Fruit fly (Drosophila melanogaster) Kc167 (cell line): ENCODE results near the gene CG31975.

Experiments used
- Myc ChIP-seq: fragments of >200 bp; optimal IDR thresholded peaks from 2 replicates; lab custom pipeline; 2017; ENCODE audit warnings: missing external identifiers
- Sin3A ChIP-seq: fragments of >200 bp; optimal IDR thresholded peaks from 2 replicates; lab custom pipeline; 2018; ENCODE audit warnings: missing external identifiers
- h ChIP-seq: fragments of >200 bp; optimal IDR thresholded peaks from 3 replicates; lab custom pipeline; 2018; ENCODE audit warnings: missing external identifiers
- insv ChIP-seq: fragments of >200 bp; optimal IDR thresholded peaks from 3 replicates; lab custom pipeline; 2018; ENCODE audit warnings: missing external identifiers
- psq ChIP-seq: fragments of >200 bp; optimal IDR thresholded peaks from 2 replicates; lab custom pipeline; 2017; ENCODE audit warnings: missing external identifiers
- ttk ChIP-seq: sonication (Bioruptor generic); optimal IDR thresholded peaks from 2 replicates; lab custom pipeline; 2017; ENCODE audit warnings: missing external identifiers

The CG31975 gene

DNA sequence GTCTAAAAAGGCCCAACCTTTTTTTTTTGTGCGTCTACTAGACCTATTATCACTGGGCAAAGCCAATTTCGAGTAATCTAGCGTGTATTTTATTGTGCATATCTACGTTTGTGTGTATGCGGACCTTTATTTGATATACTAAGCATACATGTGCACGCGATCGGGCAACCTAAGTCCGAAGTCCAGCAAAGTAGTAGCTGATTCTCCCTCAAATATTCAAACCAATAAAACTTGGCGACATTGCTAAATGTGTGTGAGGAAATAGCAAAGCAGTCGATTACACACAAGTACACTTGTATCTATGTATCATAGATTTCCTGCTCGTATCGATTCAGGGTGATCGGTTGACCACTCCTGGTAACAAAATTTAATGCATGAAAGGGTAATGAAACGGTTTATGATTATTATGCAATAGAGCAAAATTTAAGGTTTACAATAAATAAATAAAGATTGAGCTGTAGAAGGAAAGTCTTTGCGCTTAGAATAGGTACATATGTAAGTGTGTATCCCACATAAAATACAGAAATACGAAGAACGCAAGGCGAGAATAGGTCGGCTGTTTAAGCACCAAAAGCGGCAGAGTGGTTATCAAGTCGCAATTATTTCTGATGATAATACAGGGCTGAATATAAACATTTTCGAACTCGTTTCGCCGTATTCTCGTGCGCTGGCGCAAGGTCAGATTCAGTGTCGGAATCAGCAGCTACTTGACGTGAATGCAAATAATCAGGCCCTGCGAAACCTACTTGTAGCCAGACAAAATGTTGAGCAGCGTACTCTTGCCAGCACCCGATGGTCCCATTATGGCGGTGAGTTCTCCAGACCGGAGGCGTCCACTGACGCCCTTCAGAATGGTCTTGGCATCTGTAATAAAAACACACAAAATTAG is 15.2 kb downstream of the CG31975 start:
- no peak for TF ChIP-seq insv
- TF ChIP-seq h (lab: Kevin White, UChicago): no peak
- TF ChIP-seq Myc (lab: Kevin White, UChicago): no peak
- TF ChIP-seq ttk (lab: Kevin White, UChicago): no peak
- TF ChIP-seq psq (lab: Kevin White, UChicago): no peak
- TF ChIP-seq Sin3A: no peak

DNA sequence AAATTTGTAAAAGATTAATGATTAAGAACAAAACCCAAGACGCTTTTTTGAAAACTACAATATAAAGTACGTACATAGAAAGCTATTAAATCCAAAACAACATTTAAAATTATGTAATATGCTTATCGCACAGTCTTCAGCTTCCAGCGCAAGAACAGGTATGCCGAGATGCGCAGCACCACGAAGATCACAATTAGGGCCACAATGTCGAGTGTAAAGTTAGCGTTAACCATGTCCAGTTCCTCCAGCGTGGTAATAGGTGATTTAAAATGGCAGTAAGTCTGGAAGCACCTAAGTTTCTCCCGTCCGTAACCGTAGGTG is 17.8 kb downstream of the CG31975 start:
- TF ChIP-seq psq (lab: Kevin White, UChicago) (no peak), ttk (lab: Kevin White, UChicago) (no peak), h (lab: Kevin White, UChicago) (no peak), Sin3A (no peak)

DNA sequence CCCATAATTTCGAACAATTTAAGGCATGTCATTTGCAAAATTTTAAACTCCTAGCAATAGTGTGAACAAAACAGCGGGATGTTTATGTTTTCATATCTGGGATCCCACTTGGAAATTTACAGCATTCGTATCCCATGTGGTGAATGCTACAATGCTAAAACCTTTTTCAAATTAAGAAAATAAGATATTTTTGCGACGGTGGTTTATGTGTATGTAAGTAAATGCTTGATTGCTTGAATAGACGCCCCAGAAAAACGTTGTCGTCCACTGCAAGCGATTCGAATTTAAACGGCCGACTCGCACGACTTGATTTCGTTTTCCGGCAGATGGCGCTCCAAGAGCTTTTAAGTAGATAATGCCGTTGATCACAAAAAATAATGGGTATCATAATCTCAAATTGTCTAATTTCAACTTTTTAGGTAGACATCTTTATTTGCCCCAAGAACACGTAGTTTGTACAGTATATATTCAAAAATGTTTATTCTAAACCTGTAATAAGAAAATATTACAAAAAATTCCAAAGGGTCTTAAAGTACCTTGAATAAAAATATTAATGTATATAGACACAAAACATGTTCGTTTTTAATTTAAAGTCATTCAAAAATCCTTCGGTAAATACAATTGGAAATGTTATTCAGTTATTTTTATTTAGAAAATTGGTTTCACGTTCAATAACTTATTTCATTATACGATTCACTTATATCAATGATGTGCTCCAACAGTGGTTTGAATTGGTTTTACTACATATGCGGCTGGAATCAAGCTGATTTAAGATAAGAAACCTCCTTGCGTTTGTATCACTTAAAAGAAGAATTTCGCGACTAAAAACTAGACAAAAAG is 18.4 kb downstream of the CG31975 start:
- TF ChIP-seq insv (no peak), psq (lab: Kevin White, UChicago) (no peak), Myc (lab: Kevin White, UChicago) (no peak), ttk (lab: Kevin White, UChicago) (no peak), Sin3A (no peak), h (lab: Kevin White, UChicago) (no peak)

DNA sequence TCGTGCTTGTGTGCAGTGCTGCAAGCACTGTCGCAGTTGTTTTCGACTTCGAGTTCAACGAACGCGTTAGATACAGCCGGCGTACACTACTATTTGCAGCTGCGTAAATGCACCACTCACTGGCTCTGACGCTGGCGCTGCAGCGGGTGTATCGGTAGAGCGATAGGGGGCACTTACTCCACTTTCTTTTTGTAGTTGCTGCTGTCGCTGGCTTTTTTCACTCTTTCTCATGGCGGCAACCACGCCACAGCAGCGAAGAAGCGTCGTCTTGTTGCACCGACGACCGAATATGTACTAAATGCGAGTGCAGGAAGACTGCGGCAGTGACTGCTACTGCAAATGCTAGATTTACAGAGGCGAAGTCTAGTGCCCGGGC is 19.3 kb downstream of the CG31975 start, which contains the start of gene CG4822:
Gene CG4822, minus strand, starts transcription at position 299 of the 376 bp plus-strand sequence.
- no peak for TF ChIP-seq h (lab: Kevin White, UChicago)
- no peak for TF ChIP-seq psq (lab: Kevin White, UChicago)
- no peak for TF ChIP-seq Myc (lab: Kevin White, UChicago)
- TF ChIP-seq ttk (lab: Kevin White, UChicago): no peak
- TF ChIP-seq insv: no peak
- TF ChIP-seq Sin3A: no peak

DNA sequence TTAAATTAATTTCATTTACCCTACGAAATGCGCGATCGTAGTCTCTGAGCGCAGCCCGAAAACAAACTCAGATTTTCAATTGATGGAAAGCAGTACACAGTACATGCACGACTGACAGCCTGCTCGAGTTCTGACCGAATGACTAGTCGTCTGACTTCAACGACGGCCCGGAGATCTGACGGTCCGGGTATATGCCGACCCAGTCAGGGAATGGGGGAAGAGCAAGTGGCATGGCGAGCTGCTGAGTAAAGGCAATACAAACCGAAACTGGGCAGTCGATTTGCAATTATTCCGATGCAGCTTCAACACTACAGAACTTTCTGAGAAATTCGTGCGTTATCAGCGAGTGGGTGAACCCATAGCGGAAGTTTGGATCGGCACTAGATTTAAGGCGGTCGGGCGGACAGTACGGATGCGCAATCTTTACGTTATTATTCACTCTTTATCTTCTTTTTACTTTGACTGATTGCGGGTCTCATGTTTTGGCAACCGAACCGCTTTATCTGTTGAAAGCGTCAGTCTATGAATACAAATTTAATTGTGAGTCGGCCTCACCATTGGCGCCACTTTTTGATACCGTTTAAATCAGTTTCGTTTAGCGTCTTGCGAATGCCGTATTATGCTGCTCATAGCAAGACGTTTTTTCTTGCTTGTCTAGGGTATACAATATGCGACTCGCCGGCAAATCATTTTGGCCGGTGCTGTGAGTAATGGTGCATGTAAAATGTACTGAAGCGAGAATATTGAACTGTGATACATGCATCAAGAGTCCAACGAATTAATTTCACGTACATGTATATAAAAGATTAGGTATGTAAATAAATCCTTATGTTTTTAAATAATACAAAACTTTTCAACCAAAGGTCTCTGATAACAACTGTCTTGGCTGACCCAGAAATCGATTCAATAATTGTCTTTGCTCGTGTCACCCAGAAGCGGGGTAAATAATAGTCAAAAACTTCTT is 20.0 kb downstream of the CG31975 start:
- TF ChIP-seq insv (no peak), h (lab: Kevin White, UChicago) (no peak), Myc (lab: Kevin White, UChicago) (no peak), ttk (lab: Kevin White, UChicago) (no peak), psq (lab: Kevin White, UChicago) (no peak), Sin3A (no peak)

DNA sequence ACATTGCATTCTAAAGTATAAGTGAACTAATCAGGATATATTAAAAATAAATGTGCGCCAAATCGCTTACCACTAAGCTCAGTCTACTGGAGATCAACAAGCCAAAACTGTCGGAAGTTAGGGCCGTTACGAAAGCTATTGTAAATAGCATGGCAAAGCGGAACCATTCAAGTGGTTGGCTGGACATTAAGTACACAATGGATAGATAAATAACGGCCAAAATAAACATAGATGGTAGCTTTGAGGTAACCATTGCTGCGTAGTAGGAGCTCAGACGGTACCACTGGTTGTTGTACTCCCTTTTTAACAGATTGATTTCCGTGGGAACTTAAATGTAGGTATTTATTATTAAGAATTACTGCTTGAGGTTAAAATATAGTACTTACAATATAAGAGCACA is 23.0 kb downstream of the CG31975 start:
- TF ChIP-seq psq (lab: Kevin White, UChicago) (no peak), h (lab: Kevin White, UChicago) (no peak), Sin3A (no peak), Myc (lab: Kevin White, UChicago) (no peak), insv (no peak), ttk (lab: Kevin White, UChicago) (no peak)

DNA sequence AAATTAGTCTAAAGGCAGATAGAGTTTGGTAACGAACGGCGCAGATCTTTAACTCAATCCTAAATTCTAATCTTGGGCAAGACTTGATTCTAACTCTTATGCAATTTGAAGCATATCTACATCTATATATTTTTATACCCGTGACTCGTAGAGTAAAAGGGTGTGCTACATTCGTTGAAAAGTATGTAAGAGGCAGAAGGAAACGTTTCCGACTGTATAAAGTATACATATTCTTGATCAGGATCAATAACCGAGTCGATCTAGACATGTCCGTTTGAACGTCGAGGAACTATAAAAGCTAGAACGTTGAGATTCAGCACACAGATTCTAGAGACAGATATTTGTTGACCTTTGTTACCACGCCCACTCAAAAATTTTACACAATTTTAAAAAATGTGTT is 24.4 kb downstream of the CG31975 start, which contains the start of gene CG13694:
Gene CG13694, minus strand, starts transcription at position 101 of the 400 bp plus-strand sequence.
- TF ChIP-seq h (lab: Kevin White, UChicago) (no peak), Myc (lab: Kevin White, UChicago) (no peak), psq (lab: Kevin White, UChicago) (no peak), insv (no peak), ttk (lab: Kevin White, UChicago) (no peak), Sin3A (no peak)

DNA sequence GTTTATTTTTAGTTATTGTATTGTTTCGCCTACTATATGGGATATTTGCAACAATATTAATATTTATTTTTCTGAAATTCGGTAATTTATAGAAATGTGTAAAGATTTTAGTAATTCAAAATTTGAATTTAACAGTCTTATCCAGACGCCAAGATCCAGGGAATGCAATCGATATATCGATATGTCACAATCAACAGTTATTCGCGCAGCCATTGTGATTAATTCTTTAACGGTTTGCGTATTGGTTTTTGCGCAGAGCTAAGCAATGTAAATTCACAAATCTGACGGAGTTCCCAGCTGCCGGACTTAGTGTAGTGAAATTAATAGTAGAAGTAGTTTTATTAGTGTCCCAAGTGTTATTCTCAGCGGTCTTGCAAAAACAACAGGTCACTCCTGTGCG is 26.4 kb downstream of the CG31975 start, which contains the start of gene ND-15:
Gene ND-15, plus strand, starts transcription at position 298 of the 400 bp plus-strand sequence.
- TF ChIP-seq insv (no peak), Sin3A (no peak), Myc (lab: Kevin White, UChicago) (no peak), ttk (lab: Kevin White, UChicago) (no peak), psq (lab: Kevin White, UChicago) (no peak), h (lab: Kevin White, UChicago) (no peak)

DNA sequence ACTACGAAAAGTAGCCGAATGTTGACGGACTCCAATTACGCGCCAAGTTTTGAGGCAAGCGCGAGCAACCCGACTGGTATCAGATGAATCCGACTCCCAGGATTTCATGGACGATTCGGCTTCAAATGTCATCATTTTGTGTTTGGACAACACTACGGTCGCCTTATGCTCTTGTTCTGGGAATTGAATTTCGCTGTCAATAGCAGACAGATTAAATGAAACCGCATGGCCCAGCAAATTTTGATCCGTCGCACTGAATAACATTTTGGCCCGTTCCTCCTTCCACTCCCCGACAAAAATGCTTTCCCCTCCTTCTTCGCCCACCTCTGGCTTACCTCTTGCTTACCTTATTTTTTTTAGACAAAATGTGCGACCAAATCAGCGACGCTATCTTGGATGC is 30.7 kb downstream of the CG31975 start:
- no peak for TF ChIP-seq ttk (lab: Kevin White, UChicago)
- TF ChIP-seq Sin3A: no peak
- TF ChIP-seq h (lab: Kevin White, UChicago): no peak
- TF ChIP-seq Myc (lab: Kevin White, UChicago): no peak
- no peak for TF ChIP-seq psq (lab: Kevin White, UChicago)
- no peak for TF ChIP-seq insv

DNA sequence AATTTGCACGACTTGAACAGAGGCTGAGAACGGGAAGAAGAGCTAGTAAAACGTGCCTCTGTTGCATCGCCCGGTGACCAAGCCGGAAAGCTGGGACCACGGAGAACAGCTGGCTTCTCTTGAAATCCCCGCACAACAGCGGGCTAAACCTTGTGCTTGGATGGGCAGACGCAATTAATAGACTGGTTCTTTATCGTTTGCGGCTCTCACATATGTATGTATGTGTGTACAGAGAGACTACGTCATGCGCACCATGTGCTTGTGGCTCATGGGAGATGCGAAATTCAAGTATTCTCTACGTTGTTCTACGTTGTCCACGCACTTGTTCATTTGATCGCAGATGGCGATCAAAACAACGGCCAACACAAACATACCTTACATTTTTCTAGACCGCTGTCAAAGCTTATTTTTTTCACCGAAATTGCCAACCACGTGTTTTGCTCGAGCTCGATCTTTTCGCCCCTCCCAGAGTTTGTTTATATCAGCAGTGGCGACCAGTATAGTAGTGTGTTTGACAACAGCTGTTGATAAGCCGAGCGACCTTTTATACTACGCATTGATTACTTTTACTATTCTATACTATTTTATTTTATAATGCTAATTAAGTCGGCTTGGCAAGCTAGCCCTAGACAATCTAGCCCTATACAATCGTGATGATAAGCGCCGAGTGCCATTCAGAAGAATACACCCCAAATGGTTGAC is 31.5 kb downstream of the CG31975 start:
- no peak for TF ChIP-seq h (lab: Kevin White, UChicago)
- no peak for TF ChIP-seq psq (lab: Kevin White, UChicago)
- TF ChIP-seq Sin3A: no peak
- TF ChIP-seq Myc (lab: Kevin White, UChicago): no peak
- no peak for TF ChIP-seq insv
- TF ChIP-seq ttk (lab: Kevin White, UChicago): no peak
